Worm (Caenorhabditis elegans): ENCODE data around the gene sos-1.
A peak's percentile ranks its signal among the peaks of the same experiment; 100 is the strongest.

DNA sequence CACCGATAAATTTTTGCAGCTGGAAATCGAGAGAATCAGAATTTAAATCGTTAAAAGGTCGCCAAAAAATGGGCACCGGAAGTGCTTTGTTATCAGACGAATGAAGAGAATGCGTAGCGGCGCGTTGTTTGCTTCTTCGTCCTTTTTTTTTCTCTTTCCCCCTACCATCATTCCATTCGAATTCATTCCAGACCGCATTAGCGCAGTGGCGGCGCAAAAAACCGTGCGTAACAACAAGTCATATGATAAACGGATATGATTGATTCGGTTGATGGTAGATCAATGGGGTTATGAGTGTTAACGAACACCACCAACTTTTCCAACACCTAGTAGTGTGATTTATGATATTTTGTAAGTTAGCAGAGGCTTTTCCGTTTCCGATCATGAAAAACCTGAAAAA is 25.8 kb downstream of the sos-1 start:
- no peak for TF ChIP-seq ceh-20 (GFP tag; IDR thresholded peaks at IDR 0.05)
- peak in 1 of 2 experiments; percentile 7 for TF ChIP-seq mdl-1 (tag; optimal IDR thresholded peaks at IDR 0.05)
- TF ChIP-seq ctbp-1 (GFP tag; IDR thresholded peaks at IDR 0.05) = no peak
- no peak for TF ChIP-seq lin-15B (tag; optimal IDR thresholded peaks at IDR 0.05)
- TF ChIP-seq ama-1 (optimal IDR thresholded peaks at IDR 0.05) = no peak
- no peak for TF ChIP-seq aha-1 (tag)
- TF ChIP-seq hlh-30 (tag; optimal IDR thresholded peaks at IDR 0.05; ENCODE audit: insufficient read depth) = peak; percentile 1
- no peak for TF ChIP-seq T26A8.4 (GFP tag; IDR thresholded peaks at IDR 0.05)
- TF ChIP-seq unc-62 (GFP tag; optimal IDR thresholded peaks at IDR 0.05 in 1 of 2) = no peak
- no peak for TF ChIP-seq unc-62 (tag; optimal IDR thresholded peaks at IDR 0.05)
- TF ChIP-seq spr-3 (GFP tag; optimal IDR thresholded peaks at IDR 0.05) = no peak
- TF ChIP-seq nhr-11 (tag; optimal IDR thresholded peaks at IDR 0.05) = no peak
- no peak for TF ChIP-seq dpl-1 (GFP tag; optimal IDR thresholded peaks at IDR 0.05)

All from whole organism, L4 larva.